Worm (Caenorhabditis elegans): Measurements from ENCODE around the gene cpt-3.

DNA sequence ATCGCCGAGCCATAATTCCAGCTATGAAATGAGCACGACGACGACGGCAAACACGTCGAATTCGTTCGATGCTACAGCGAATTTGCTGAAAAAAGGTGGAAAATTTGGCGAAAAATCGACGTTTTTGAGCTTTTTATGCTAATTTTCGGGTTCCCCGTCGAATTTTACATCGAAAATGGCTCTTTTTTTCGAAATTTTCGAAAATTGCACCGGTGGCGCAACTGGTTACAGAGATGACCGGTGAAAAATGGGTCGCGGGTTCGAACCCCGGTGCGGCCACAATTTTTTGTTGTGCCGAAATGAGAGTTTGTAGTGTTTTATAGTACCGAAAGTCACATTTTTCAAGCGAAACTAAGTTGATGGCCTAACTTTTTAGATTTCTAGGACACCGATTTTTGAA lies 54.9 kb downstream of the cpt-3 start:
- TF ChIP-seq him-1 (tag; optimal IDR thresholded peaks at IDR 0.05) (no peak), dao-5 (tag; optimal IDR thresholded peaks at IDR 0.05) (no peak), W03F9.2 (tag; optimal IDR thresholded peaks at IDR 0.05) (no peak)
